Fruit fly (Drosophila melanogaster): Measurements from ENCODE around the gene CG31798.

DNA sequence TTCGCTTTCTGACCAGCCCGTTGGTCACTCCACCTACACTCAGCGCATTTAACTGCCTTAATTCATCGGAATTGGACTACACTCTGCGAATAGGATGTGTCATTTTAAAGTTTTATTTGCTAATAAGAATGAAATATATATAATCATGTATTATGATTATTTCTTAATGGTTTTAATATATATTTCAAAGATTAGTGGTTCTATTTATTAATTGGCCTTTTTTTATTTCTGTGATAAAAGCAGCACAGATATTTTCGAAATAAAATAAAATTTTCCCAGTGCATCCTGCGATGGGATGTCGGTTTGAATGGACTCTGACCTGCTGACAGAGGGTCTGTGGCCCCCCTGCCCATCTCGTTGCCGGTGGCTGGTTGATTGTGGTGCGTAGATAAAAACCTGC lies 20.2 kb upstream of the CG31798 start:
- TF ChIP-seq Mnt (GFP tag; optimal IDR thresholded peaks at IDR 0.05) (no peak), CG11617 (GFP tag; optimal IDR thresholded peaks at IDR 0.05) (no peak), Hr96 (GFP tag; optimal IDR thresholded peaks at IDR 0.05) (no peak), CG7045 (GFP tag; optimal IDR thresholded peaks at IDR 0.05) (no peak), toe (GFP tag; optimal IDR thresholded peaks at IDR 0.05) (no peak), tj (GFP tag; optimal IDR thresholded peaks at IDR 0.05) (no peak)
